Worm (Caenorhabditis elegans): Measurements from ENCODE around the gene snx-14.

Gene snx-14

DNA sequence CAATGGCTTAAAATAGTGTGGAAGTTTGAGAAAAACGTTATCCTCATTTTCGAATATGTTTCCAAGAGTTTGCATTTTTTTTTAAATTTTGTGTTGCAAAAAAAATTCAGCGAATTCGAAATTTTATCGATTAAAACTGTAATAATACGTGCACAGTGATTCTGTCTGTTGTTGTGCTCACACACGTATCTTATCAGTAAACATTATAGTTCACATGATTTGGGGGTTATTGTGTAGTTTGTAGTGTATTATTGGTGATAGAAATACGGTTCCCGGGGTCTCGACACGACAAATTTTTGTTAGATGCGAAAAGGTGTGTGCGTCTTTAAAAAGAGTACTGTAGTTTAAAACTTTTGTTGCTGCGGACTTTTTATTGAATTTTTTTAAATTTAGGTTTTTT lies 35.3 kb downstream of the snx-14 start, which contains the start of gene drr-1:
Gene drr-1, minus strand, starts transcription at position 183 of the 400 bp plus-strand sequence.
- TF ChIP-seq lsy-2 (tag; optimal IDR thresholded peaks at IDR 0.05): no peak
- TF ChIP-seq cnd-1 (tag; optimal IDR thresholded peaks at IDR 0.05): no peak
- no peak for TF ChIP-seq hlh-1 (tag; optimal IDR thresholded peaks at IDR 0.05)
- no peak for TF ChIP-seq lin-32 (GFP tag; optimal IDR thresholded peaks at IDR 0.05)
- no peak for TF ChIP-seq ces-1 (GFP tag; optimal IDR thresholded peaks at IDR 0.05)
- no peak for TF ChIP-seq mep-1 (tag; optimal IDR thresholded peaks at IDR 0.05)
- no peak for TF ChIP-seq nhr-28 (tag; optimal IDR thresholded peaks at IDR 0.05)
- no peak for TF ChIP-seq nhr-12 (tag; optimal IDR thresholded peaks at IDR 0.05)
- TF ChIP-seq sem-2 (GFP tag; optimal IDR thresholded peaks at IDR 0.05): no peak
- TF ChIP-seq blmp-1 (tag; optimal IDR thresholded peaks at IDR 0.05): no peak
- TF ChIP-seq snpc-4 (tag; optimal IDR thresholded peaks at IDR 0.05): no peak
- no peak for TF ChIP-seq nhr-76 (tag; optimal IDR thresholded peaks at IDR 0.05)
- no peak for TF ChIP-seq bed-3 (GFP tag; optimal IDR thresholded peaks at IDR 0.05)
- TF ChIP-seq unc-39 (tag; optimal IDR thresholded peaks at IDR 0.05): no peak
- TF ChIP-seq unc-62 (GFP tag; optimal IDR thresholded peaks at IDR 0.05): no peak
- TF ChIP-seq pha-4 (tag; optimal IDR thresholded peaks at IDR 0.05): no peak

DNA sequence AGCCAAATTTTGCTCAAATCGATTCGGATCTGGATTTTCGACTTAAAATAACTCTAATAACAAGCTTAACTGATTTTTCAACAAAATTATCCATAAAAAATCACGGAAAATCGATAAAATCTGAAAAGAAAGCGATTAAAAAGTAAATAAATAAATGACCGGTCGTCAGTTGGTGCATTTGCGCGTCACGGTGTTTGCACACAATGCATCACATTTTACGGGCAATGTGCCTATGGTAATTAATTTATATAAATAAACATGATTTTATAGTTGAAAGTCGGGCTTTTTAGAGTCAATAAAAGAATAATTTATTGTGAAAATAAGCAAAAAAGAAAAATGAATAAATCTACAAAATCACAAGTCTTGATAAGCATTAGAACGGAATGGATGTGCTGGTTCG lies 36.3 kb downstream of the snx-14 start:
- TF ChIP-seq mep-1 (tag; optimal IDR thresholded peaks at IDR 0.05) (peak; percentile 48), nhr-12 (tag; optimal IDR thresholded peaks at IDR 0.05) (no peak), nhr-76 (tag; optimal IDR thresholded peaks at IDR 0.05) (no peak), lsy-2 (tag; optimal IDR thresholded peaks at IDR 0.05) (peak; percentile 54), ces-1 (GFP tag; optimal IDR thresholded peaks at IDR 0.05) (peak; percentile 92), lin-13 (tag; optimal IDR thresholded peaks at IDR 0.05) (peak; percentile 3), pha-4 (tag; optimal IDR thresholded peaks at IDR 0.05) (peak; percentile 19)

DNA sequence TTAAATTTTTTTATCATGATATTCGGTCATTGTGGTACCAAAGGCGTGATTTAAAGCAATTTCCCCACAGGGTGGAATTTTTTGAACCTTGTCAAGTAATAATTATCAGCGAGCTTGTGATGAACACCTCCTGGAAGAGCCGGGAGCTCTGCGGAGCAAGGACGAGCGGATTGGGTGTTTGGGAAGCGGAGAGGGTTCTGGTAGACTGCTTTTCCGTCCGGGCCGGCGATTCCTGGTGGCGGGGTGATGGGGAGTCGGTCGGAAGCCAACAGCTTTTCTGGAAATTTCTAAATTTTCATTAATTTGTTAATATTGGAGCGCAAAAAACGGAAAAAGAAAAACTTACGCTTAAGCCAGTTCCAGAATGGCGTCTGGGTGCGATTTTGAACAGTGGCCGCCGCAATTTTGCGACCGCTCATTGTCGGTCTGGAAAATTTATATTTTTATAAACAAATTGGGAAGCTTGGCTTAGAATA lies 36.8 kb downstream of the snx-14 start, which contains the start of gene ndua-7:
Gene ndua-7, minus strand, starts transcription at position 426 of the 476 bp plus-strand sequence.
- TF ChIP-seq ceh-39 (tag; optimal IDR thresholded peaks at IDR 0.05) (no peak), tbx-8 (GFP tag; optimal IDR thresholded peaks at IDR 0.05) (no peak), lsy-2 (tag; optimal IDR thresholded peaks at IDR 0.05) (no peak), nhr-2 (tag; optimal IDR thresholded peaks at IDR 0.05) (no peak), sem-2 (GFP tag; optimal IDR thresholded peaks at IDR 0.05) (no peak), zip-8 (tag; optimal IDR thresholded peaks at IDR 0.05) (no peak), blmp-1 (tag; optimal IDR thresholded peaks at IDR 0.05) (no peak), lin-32 (GFP tag; optimal IDR thresholded peaks at IDR 0.05) (no peak)

DNA sequence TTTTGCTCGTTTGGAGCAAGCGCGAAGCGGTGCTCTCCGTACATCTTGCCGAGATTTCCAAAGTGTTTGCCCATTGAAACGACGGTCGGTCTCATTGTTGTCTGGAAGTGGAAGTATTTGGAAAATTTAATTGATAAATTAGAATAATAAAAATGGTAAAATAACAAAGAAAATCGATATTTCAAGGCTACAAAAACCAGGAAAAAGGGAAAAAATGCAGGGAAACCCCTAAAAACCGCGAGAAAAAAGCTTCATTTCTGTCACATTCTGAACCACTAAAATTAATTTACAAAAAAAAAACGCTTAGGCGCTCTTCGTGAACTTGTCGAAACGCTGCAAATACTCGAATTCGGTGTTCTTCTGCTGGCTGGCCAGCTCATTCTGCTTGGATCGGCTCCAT lies 38.1 kb downstream of the snx-14 start, which contains the start of gene F45H10.2:
Gene F45H10.2, minus strand, starts transcription at position 101 of the 400 bp plus-strand sequence.
- TF ChIP-seq blmp-1 (tag; optimal IDR thresholded peaks at IDR 0.05): no peak
- TF ChIP-seq mab-5 (tag; optimal IDR thresholded peaks at IDR 0.05): no peak
- TF ChIP-seq zip-8 (tag; optimal IDR thresholded peaks at IDR 0.05): no peak
- no peak for TF ChIP-seq mls-2 (tag; optimal IDR thresholded peaks at IDR 0.05)
- TF ChIP-seq nhr-237 (tag; optimal IDR thresholded peaks at IDR 0.05): no peak
- TF ChIP-seq nhr-28 (tag; optimal IDR thresholded peaks at IDR 0.05): no peak
- TF ChIP-seq sptf-1 (tag; optimal IDR thresholded peaks at IDR 0.05): no peak

ce11 chrII:13491254-13491889 lies 39.6 kb downstream of the snx-14 start, which contains the start of gene alh-7:
alh-7 (minus strand) TSS chrII:13491786.
- TF ChIP-seq nhr-28 (tag; optimal IDR thresholded peaks at IDR 0.05) (no peak), unc-120 (tag; optimal IDR thresholded peaks at IDR 0.05; ENCODE audit: poor library complexity, severe bottlenecking) (no peak), drap-1 (GFP tag; optimal IDR thresholded peaks at IDR 0.05) (no peak), ceh-39 (tag; optimal IDR thresholded peaks at IDR 0.05) (no peak), sptf-1 (tag; optimal IDR thresholded peaks at IDR 0.05) (no peak), mls-2 (tag; optimal IDR thresholded peaks at IDR 0.05) (no peak), lin-13 (tag; optimal IDR thresholded peaks at IDR 0.05) (no peak), unc-39 (tag; optimal IDR thresholded peaks at IDR 0.05) (no peak), ces-1 (GFP tag; optimal IDR thresholded peaks at IDR 0.05) (no peak), snpc-4 (tag; optimal IDR thresholded peaks at IDR 0.05) (no peak), hlh-1 (tag; optimal IDR thresholded peaks at IDR 0.05) (no peak), mep-1 (tag; optimal IDR thresholded peaks at IDR 0.05) (no peak), ham-2 (GFP tag; optimal IDR thresholded peaks at IDR 0.05) (no peak), ceh-43 (GFP tag; optimal IDR thresholded peaks at IDR 0.05) (no peak), elt-3 (tag; optimal IDR thresholded peaks at IDR 0.05) (no peak), tbx-8 (GFP tag; optimal IDR thresholded peaks at IDR 0.05) (no peak), M03D4.4 (tag; optimal IDR thresholded peaks at IDR 0.05) (no peak), pha-4 (tag; optimal IDR thresholded peaks at IDR 0.05) (no peak), nhr-76 (tag; optimal IDR thresholded peaks at IDR 0.05) (no peak)

Measured in whole organism, mixed stage, embryonic.